Fruit fly (Drosophila melanogaster) whole organism, adult: ENCODE measurements around the gene CG13786.

Experiments used
- CG11617 ChIP-seq: fragments of 200-800 bp; sonication (Bioruptor generic); optimal IDR thresholded peaks from 2 replicates; lab custom pipeline; 2017; ENCODE audit warnings: mild to moderate bottlenecking, missing biosample characterization, missing genetic modification reagents, missing genetic modification characterization
- CG12768 ChIP-seq: fragments of 200-800 bp; sonication (Bioruptor generic); optimal IDR thresholded peaks from 2 replicates; lab custom pipeline; 2017; ENCODE audit warnings: missing biosample characterization, missing genetic modification characterization, mild to moderate bottlenecking, moderate library complexity, missing genetic modification reagents
- CG14711 ChIP-seq: fragments of 200-800 bp; sonication (Bioruptor generic); optimal IDR thresholded peaks from 2 replicates; lab custom pipeline; 2018; ENCODE audit warnings: missing biosample characterization, mild to moderate bottlenecking, missing genetic modification characterization, moderate library complexity
- CG1620 ChIP-seq: fragments of 200-800 bp; sonication (Bioruptor generic); optimal IDR thresholded peaks from 2 replicates; lab custom pipeline; 2016; ENCODE audit warnings: missing biosample characterization, missing genetic modification characterization
- CG33017 ChIP-seq: fragments of 200-800 bp; sonication (Bioruptor generic); optimal IDR thresholded peaks from 2 replicates; lab custom pipeline; 2018; ENCODE audit warnings: missing biosample characterization, mild to moderate bottlenecking, missing genetic modification characterization, moderate library complexity
- CG5204 ChIP-seq: fragments of 200-800 bp; sonication (Bioruptor generic); optimal IDR thresholded peaks from 2 replicates; lab custom pipeline; 2016; ENCODE audit warnings: missing biosample characterization, missing genetic modification characterization
- CG7045 ChIP-seq: fragments of 200-800 bp; sonication (Bioruptor generic); optimal IDR thresholded peaks from 2 replicates; lab custom pipeline; 2017; ENCODE audit warnings: missing biosample characterization, mild to moderate bottlenecking, missing genetic modification characterization
- CG7101 ChIP-seq: fragments of 200-800 bp; sonication (Bioruptor generic); optimal IDR thresholded peaks from 2 replicates; lab custom pipeline; 2018; ENCODE audit warnings: missing biosample characterization, mild to moderate bottlenecking, missing genetic modification characterization, moderate library complexity
- Clk ChIP-seq: fragments of 200-800 bp; sonication (Bioruptor generic); optimal IDR thresholded peaks from 2 replicates; lab custom pipeline; 2017; ENCODE audit warnings: missing biosample characterization, missing genetic modification characterization
- Crg-1 ChIP-seq: fragments of 200-800 bp; sonication (Bioruptor generic); optimal IDR thresholded peaks from 2 replicates; lab custom pipeline; 2016; ENCODE audit warnings: missing biosample characterization, missing genetic modification characterization
- Hr96 ChIP-seq: fragments of 200-800 bp; sonication (Bioruptor generic); optimal IDR thresholded peaks from 2 replicates; lab custom pipeline; 2016; ENCODE audit warnings: missing biosample characterization, missing genetic modification characterization
- Mnt ChIP-seq: fragments of 200-800 bp; sonication (Bioruptor generic); optimal IDR thresholded peaks from 2 replicates; lab custom pipeline; 2016; ENCODE audit warnings: missing biosample characterization, mild to moderate bottlenecking, missing genetic modification characterization
- bab1 ChIP-seq: fragments of 200-800 bp; sonication (Bioruptor generic); optimal IDR thresholded peaks from 3 replicates; lab custom pipeline; 2019; ENCODE audit warnings: missing biosample characterization, mild to moderate bottlenecking, missing genetic modification characterization, moderate library complexity
- cic ChIP-seq: fragments of 200-800 bp; sonication (Bioruptor generic); optimal IDR thresholded peaks from 2 replicates; lab custom pipeline; 2017; ENCODE audit warnings: missing biosample characterization, mild to moderate bottlenecking, missing genetic modification characterization, moderate library complexity
- cnc ChIP-seq, 2 experiments: fragments of >200 bp; optimal IDR thresholded peaks; 2 replicates each; lab custom pipeline; 2017
- kay ChIP-seq: fragments of 200-800 bp; sonication (Bioruptor generic); peaks from one replicate; lab custom pipeline; 2016; ENCODE audit warnings: missing biosample characterization, missing genetic modification characterization, borderline replicate concordance
- ovo ChIP-seq: fragments of 200-800 bp; sonication (Bioruptor generic); optimal IDR thresholded peaks from 2 replicates; lab custom pipeline; 2016; ENCODE audit warnings: missing biosample characterization, missing genetic modification characterization
- pad ChIP-seq: fragments of 200-800 bp; sonication (Bioruptor generic); optimal IDR thresholded peaks from 3 replicates; lab custom pipeline; 2017; ENCODE audit warnings: missing biosample characterization, missing genetic modification characterization, mild to moderate bottlenecking, moderate library complexity, missing genetic modification reagents
- tj ChIP-seq: fragments of 200-800 bp; sonication (Bioruptor generic); optimal IDR thresholded peaks from 3 replicates; lab custom pipeline; 2017; ENCODE audit warnings: missing biosample characterization, mild to moderate bottlenecking, missing genetic modification characterization, moderate library complexity
- toe ChIP-seq: fragments of 200-800 bp; sonication (Bioruptor generic); optimal IDR thresholded peaks from 2 replicates; lab custom pipeline; 2016; ENCODE audit warnings: missing biosample characterization, missing genetic modification characterization

Gene CG13786

dm6 chr2L:7217059-7217458, 35.7 kb downstream of the CG13786 start:
- TF ChIP-seq cnc (optimal IDR thresholded peaks at IDR 0.05; lab: Kevin White, UChicago) (no peak), kay (no peak), CG14711 (tag; lab: Kevin White, UChicago) (no peak), bab1 (GFP tag; lab: Kevin White, UChicago) (no peak), ovo (GFP tag; lab: Kevin White, UChicago) (no peak), CG7045 (no peak), CG5204 (GFP tag; lab: Kevin White, UChicago) (no peak), CG11617 (GFP tag; lab: Kevin White, UChicago) (no peak), tj (no peak), toe (GFP tag; lab: Kevin White, UChicago) (no peak)

- TF ChIP-seq toe (GFP tag; lab: Kevin White, UChicago), result no peak
- TF ChIP-seq cic (GFP tag; lab: Kevin White, UChicago), result peak; percentile 41
These were observed 36.5 kb downstream of the CG13786 start for dm6 chr2L:7216272-7216671.

DNA sequence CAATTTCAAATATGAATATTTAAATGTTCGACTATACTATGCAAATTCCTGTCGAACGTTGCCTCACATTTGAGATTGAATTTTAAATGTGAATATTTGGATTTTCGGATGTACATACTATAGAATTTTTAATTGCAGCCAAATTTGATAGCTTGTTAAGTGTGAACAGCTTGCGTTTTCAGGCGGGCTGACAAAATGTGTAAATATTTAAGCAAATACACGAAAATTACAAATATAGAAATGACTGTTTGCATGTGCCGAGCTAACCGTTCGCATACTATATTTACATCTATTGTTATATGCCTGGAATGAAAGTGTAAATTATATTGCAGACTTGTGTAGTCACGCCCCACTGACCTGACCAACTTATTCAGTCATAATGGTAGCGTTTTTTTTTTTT, 37.1 kb downstream of the CG13786 start:
- TF ChIP-seq CG12768 (GFP tag; lab: Kevin White, UChicago), result no peak

dm6 chr2L:7214885-7215284, 37.9 kb downstream of the CG13786 start:
- TF ChIP-seq ovo (GFP tag; lab: Kevin White, UChicago) (no peak), CG12768 (GFP tag; lab: Kevin White, UChicago) (peak; percentile 26), cnc (optimal IDR thresholded peaks at IDR 0.05; lab: Kevin White, UChicago) (no peak), tj (peak; percentile 15), CG33017 (peak; percentile 19), cic (GFP tag; lab: Kevin White, UChicago) (peak; percentile 66), CG7101 (no peak), Clk (GFP tag; lab: Kevin White, UChicago) (no peak), CG1620 (GFP tag; lab: Kevin White, UChicago) (no peak), Crg-1 (no peak), kay (peak; percentile 88), Hr96 (GFP tag; lab: Kevin White, UChicago) (no peak)

dm6 chr2L:7213532-7213931, 39.2 kb downstream of the CG13786 start:
- TF ChIP-seq Crg-1 (no peak), Hr96 (GFP tag; lab: Kevin White, UChicago) (no peak), tj (no peak), cic (GFP tag; lab: Kevin White, UChicago) (no peak), pad (no peak), CG33017 (no peak), CG14711 (tag; lab: Kevin White, UChicago) (no peak), CG5204 (GFP tag; lab: Kevin White, UChicago) (no peak), CG7045 (no peak), CG1620 (GFP tag; lab: Kevin White, UChicago) (no peak), Mnt (no peak), Clk (GFP tag; lab: Kevin White, UChicago) (no peak), CG12768 (GFP tag; lab: Kevin White, UChicago) (no peak)

- TF ChIP-seq CG7045 (no peak), pad (no peak), CG12768 (GFP tag; lab: Kevin White, UChicago) (no peak), bab1 (GFP tag; lab: Kevin White, UChicago) (no peak), Clk (GFP tag; lab: Kevin White, UChicago) (no peak), kay (no peak), cic (GFP tag; lab: Kevin White, UChicago) (no peak), CG7101 (no peak), cnc (optimal IDR thresholded peaks at IDR 0.05; lab: Kevin White, UChicago) (no peak)
These were observed 45.1 kb downstream of the CG13786 start for dm6 chr2L:7207660-7208059.

DNA sequence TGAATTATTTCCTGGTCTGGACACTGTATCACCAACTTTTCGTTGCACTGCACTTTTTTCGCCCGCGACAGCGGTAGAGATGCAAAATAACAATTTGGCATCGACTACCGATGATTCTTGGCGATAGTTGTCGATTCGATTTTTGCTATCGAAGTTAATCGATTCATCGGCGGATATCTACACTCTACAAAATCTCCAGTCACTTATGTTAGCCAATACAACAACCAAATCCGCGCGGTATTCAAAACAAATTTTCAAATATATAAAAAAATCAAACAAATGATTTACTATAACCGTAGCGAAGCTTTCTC, 48.7 kb downstream of the CG13786 start, which contains the start of gene CG4502:
CG4502 (minus strand) TSS at position 93 of the 311 bp plus-strand sequence.
- TF ChIP-seq cic (GFP tag; lab: Kevin White, UChicago) (no peak), CG7101 (peak; percentile 23), CG33017 (no peak), toe (GFP tag; lab: Kevin White, UChicago) (no peak), kay (no peak), pad (no peak), CG1620 (GFP tag; lab: Kevin White, UChicago) (peak; percentile 57), Crg-1 (no peak), CG11617 (GFP tag; lab: Kevin White, UChicago) (peak; percentile 12), Mnt (no peak), CG14711 (tag; lab: Kevin White, UChicago) (no peak), ovo (GFP tag; lab: Kevin White, UChicago) (no peak), bab1 (GFP tag; lab: Kevin White, UChicago) (peak; percentile 67), Clk (GFP tag; lab: Kevin White, UChicago) (no peak), tj (no peak), CG7045 (peak; percentile 20), CG12768 (GFP tag; lab: Kevin White, UChicago) (no peak), Hr96 (GFP tag; lab: Kevin White, UChicago) (no peak), cnc (optimal IDR thresholded peaks at IDR 0.05; lab: Kevin White, UChicago) (no peak)
